Worm (Caenorhabditis elegans) whole organism, L3 larva: ENCODE measurements around the gene srd-40.
"Not testable (repeated sequence)": the region's sequence is repeated elsewhere in the genome, so short reads cannot be mapped to it uniquely, and the experiment has no call there.

Experiments used
- R02D3.7 ChIP-seq: fragments of 150-350 bp; optimal IDR thresholded peaks from 2 replicates; lab custom pipeline; 2014; ENCODE audit warnings: missing biosample characterization, missing genetic modification characterization
- ZK546.5 ChIP-seq: sonication (generic microtip); optimal IDR thresholded peaks from 2 replicates; lab custom pipeline; 2017; ENCODE audit warnings: missing biosample characterization, missing genetic modification characterization
- ama-1 ChIP-seq: fragments of 150-350 bp; optimal IDR thresholded peaks from 2 replicates; lab custom pipeline; 2018
- ceh-16 ChIP-seq: sonication (generic microtip); optimal IDR thresholded peaks from 2 replicates; lab custom pipeline; 2017; ENCODE audit warnings: missing biosample characterization, missing genetic modification characterization
- ceh-28 ChIP-seq: fragments of 150-350 bp; optimal IDR thresholded peaks from 2 replicates; lab custom pipeline; 2014; ENCODE audit warnings: missing biosample characterization, missing genetic modification reagents, missing genetic modification characterization
- ceh-82 ChIP-seq: fragments of 150-350 bp; optimal IDR thresholded peaks from 2 replicates; lab custom pipeline; 2014; ENCODE audit warnings: missing biosample characterization, missing genetic modification characterization
- ceh-9 ChIP-seq: sonication (generic microtip); optimal IDR thresholded peaks from 2 replicates; lab custom pipeline; 2018; ENCODE audit warnings: missing biosample characterization, missing genetic modification characterization
- egl-5 ChIP-seq: fragments of 150-350 bp; optimal IDR thresholded peaks from 2 replicates; lab custom pipeline; 2017; ENCODE audit warnings: missing biosample characterization, missing genetic modification reagents, missing genetic modification characterization, inconsistent platforms
- elt-1 ChIP-seq: fragments of 150-350 bp; optimal IDR thresholded peaks from 2 replicates; lab custom pipeline; 2014; ENCODE audit warnings: missing biosample characterization, missing genetic modification characterization
- elt-3 ChIP-seq, 3 experiments: fragments of 150-350 bp in 1 of 3; sonication (generic microtip) in 2 of 3; optimal IDR thresholded peaks; 2 replicates in 2 of 3; 4 replicates in 1 of 3; lab custom pipeline; 2014 to 2017; ENCODE audit warnings: missing biosample characterization in 3 of 3, missing genetic modification characterization in 3 of 3
- eor-1 ChIP-seq, 2 experiments: fragments of 150-350 bp; optimal IDR thresholded peaks; 2 replicates each; lab custom pipeline; 2014 to 2018; ENCODE audit warnings: missing biosample characterization in 2 of 2, missing genetic modification characterization in 2 of 2
- fos-1 ChIP-seq: fragments of 150-350 bp; optimal IDR thresholded peaks from 2 replicates; lab custom pipeline; 2014; ENCODE audit warnings: missing biosample characterization, missing genetic modification characterization
- jun-1 ChIP-seq: fragments of 150-350 bp; optimal IDR thresholded peaks from 2 replicates; lab custom pipeline; 2014; ENCODE audit warnings: missing biosample characterization, missing genetic modification reagents, missing genetic modification characterization
- lin-15B ChIP-seq: fragments of 150-350 bp; optimal IDR thresholded peaks from 2 replicates; lab custom pipeline; 2014; ENCODE audit warnings: missing biosample characterization, missing genetic modification characterization
- lin-39 ChIP-seq: fragments of 150-350 bp; optimal IDR thresholded peaks from 2 replicates; lab custom pipeline; 2018; ENCODE audit warnings: missing biosample characterization, missing genetic modification reagents, missing genetic modification characterization
- lsy-12 ChIP-seq: sonication (generic microtip); optimal IDR thresholded peaks from 2 replicates; lab custom pipeline; 2016; ENCODE audit warnings: mild to moderate bottlenecking, missing genetic modification characterization, missing compliant biosample characterization
- mdl-1 ChIP-seq: fragments of 150-350 bp; optimal IDR thresholded peaks from 2 replicates; lab custom pipeline; 2014; ENCODE audit warnings: missing biosample characterization, missing genetic modification characterization
- mml-1 ChIP-seq: fragments of 150-350 bp; sonication (generic microtip); optimal IDR thresholded peaks from 3 replicates; lab custom pipeline; 2014; ENCODE audit warnings: missing biosample characterization, missing genetic modification characterization
- nhr-11 ChIP-seq: fragments of 150-350 bp; optimal IDR thresholded peaks from 2 replicates; lab custom pipeline; 2014; ENCODE audit warnings: missing biosample characterization, missing genetic modification characterization
- nhr-12 ChIP-seq: fragments of 150-350 bp; optimal IDR thresholded peaks from 2 replicates; lab custom pipeline; 2014; ENCODE audit warnings: missing biosample characterization, missing genetic modification characterization
- nhr-25 ChIP-seq: sonication (generic microtip); optimal IDR thresholded peaks from 2 replicates; lab custom pipeline; 2017; ENCODE audit warnings: missing biosample characterization, missing genetic modification characterization
- nhr-28 ChIP-seq: fragments of 150-350 bp; optimal IDR thresholded peaks from 2 replicates; lab custom pipeline; 2014; ENCODE audit warnings: missing biosample characterization, missing genetic modification characterization
- nhr-43 ChIP-seq: sonication (generic microtip); optimal IDR thresholded peaks from 2 replicates; lab custom pipeline; 2016; ENCODE audit warnings: mild to moderate bottlenecking, missing genetic modification characterization, missing compliant biosample characterization; ENCODE audit not compliant: poor library complexity, severe bottlenecking
- nhr-67 ChIP-seq: fragments of 150-350 bp; optimal IDR thresholded peaks from 2 replicates; lab custom pipeline; 2014; ENCODE audit warnings: missing biosample characterization, missing genetic modification characterization
- nhr-77 ChIP-seq: fragments of 150-350 bp; optimal IDR thresholded peaks from 2 replicates; lab custom pipeline; 2014; ENCODE audit warnings: missing biosample characterization, missing genetic modification characterization
- pha-4 ChIP-seq: fragments of 150-350 bp; optimal IDR thresholded peaks from 2 replicates; lab custom pipeline; 2014; ENCODE audit warnings: missing biosample characterization, missing genetic modification reagents, missing genetic modification characterization
- pqm-1 ChIP-seq: fragments of 150-350 bp; optimal IDR thresholded peaks from 2 replicates; lab custom pipeline; 2017; ENCODE audit warnings: missing biosample characterization, missing genetic modification characterization, inconsistent platforms
- skn-1 ChIP-seq: fragments of 150-350 bp; optimal IDR thresholded peaks from 2 replicates; lab custom pipeline; 2014; ENCODE audit warnings: missing biosample characterization, missing genetic modification characterization
- tbx-2 ChIP-seq: sonication (generic microtip); optimal IDR thresholded peaks from 2 replicates; lab custom pipeline; 2016; ENCODE audit warnings: mild to moderate bottlenecking, missing genetic modification characterization, missing compliant biosample characterization
- unc-62 ChIP-seq: fragments of 150-350 bp; sonication (generic microtip); optimal IDR thresholded peaks from 4 replicates; lab custom pipeline; 2014; ENCODE audit warnings: missing biosample characterization, missing genetic modification reagents, missing genetic modification characterization
- zag-1 ChIP-seq: fragments of 150-350 bp; optimal IDR thresholded peaks from 2 replicates; lab custom pipeline; 2014; ENCODE audit warnings: missing biosample characterization, missing genetic modification characterization
- ztf-11 ChIP-seq: fragments of 150-350 bp; optimal IDR thresholded peaks from 2 replicates; lab custom pipeline; 2014; ENCODE audit warnings: missing biosample characterization, missing genetic modification characterization
- ztf-4 ChIP-seq: fragments of 150-350 bp; optimal IDR thresholded peaks from 2 replicates; lab custom pipeline; 2014; ENCODE audit warnings: missing biosample characterization, missing genetic modification characterization

The srd-40 gene

DNA sequence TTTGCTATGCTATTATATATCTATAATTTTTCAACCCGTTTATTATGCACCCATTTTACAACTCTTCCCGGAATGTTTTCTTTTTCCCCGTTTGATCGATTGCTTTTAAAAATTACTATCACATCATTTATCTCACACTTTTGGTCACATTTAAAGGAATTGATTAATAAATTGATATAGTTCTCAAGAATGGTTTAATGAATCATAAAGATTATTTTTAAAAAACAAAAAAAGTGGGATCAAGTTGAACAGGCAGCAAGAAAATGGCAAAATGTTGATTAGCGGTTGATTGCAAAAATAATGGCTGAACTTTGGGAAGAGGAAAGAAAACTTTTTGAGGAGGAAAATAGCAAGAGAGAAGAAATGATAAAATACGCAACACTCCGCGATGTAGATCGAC, 23.7 kb upstream of the srd-40 start, which contains the start of gene W06D11.5:
TSS of gene W06D11.5 (plus strand) at position 301 of the 400 bp plus-strand sequence.
- TF ChIP-seq elt-1 (tag; lab: Kevin White, UChicago) (no peak), skn-1 (no peak), ceh-9 (tag; lab: Kevin White, UChicago) (no peak), ama-1 (lab: Kevin White, UChicago) (no peak), nhr-25 (tag; lab: Kevin White, UChicago) (no peak), lin-39 (no peak), tbx-2 (no peak), lsy-12 (tag; lab: Kevin White, UChicago) (no peak), nhr-67 (no peak), fos-1 (tag; lab: Kevin White, UChicago) (no peak), nhr-43 (tag; lab: Kevin White, UChicago) (no peak), ztf-4 (tag; lab: Kevin White, UChicago) (no peak), pqm-1 (tag; lab: Kevin White, UChicago) (no peak), nhr-28 (tag; lab: Kevin White, UChicago) (no peak), eor-1 (tag; optimal IDR thresholded peaks at IDR 0.05; lab: Kevin White, UChicago) (no peak), jun-1 (no peak), ceh-16 (no peak), mdl-1 (no peak)

DNA sequence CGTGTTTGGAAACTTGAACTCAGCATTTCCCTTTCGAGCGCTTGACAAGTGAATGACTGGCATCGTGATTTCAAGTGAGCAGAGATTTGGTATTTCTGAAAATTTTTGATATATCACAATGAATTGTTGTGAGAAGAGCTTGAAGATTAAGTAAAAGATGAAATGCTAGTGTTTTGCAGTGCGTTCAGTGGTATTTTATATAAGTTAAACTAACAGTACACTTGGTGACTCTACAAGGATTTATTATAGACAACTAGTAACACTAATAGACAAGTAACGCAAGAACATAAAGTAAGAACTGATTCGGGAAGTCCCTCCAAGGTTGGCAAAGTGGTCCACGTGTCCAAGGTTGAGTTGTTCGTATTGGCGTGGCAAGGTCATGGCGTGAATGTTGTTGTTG, 20.8 kb upstream of the srd-40 start, which contains the start of gene dot-1.3:
TSS of gene dot-1.3 (minus strand) at position 101 of the 400 bp plus-strand sequence.
- TF ChIP-seq unc-62 (GFP tag; lab: Kevin White, UChicago); nhr-11 (tag; lab: Kevin White, UChicago); lin-15B (tag; lab: Kevin White, UChicago): not testable (repeated sequence)

DNA sequence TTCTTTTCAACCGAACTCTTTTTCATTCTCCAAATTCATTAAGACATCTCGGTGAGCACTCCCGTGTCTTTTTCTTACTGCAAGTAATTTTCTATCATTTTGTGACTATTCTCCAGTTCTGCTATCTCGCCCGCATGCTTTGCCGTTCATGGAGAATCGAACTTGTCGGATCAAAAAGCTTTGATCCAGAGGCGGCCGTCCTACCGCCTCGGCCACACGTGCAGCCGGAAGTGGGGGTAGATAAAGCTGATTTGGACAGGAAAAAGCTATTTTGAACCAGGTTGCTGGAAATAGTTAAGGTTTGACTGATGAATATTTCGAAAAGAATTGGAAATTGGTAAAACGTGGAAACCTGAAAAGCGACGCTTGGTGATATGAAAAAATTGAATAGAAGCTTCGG, 19.3 kb upstream of the srd-40 start:
- TF ChIP-seq ztf-4 (tag; lab: Kevin White, UChicago) (no peak), R02D3.7 (tag; lab: Kevin White, UChicago) (no peak), ztf-11 (tag; lab: Kevin White, UChicago) (no peak), fos-1 (tag; lab: Kevin White, UChicago) (no peak), egl-5 (tag; lab: Kevin White, UChicago) (no peak), jun-1 (no peak), pqm-1 (tag; lab: Kevin White, UChicago) (no peak), nhr-77 (tag; lab: Kevin White, UChicago) (no peak), ceh-28 (no peak), eor-1 (tag; optimal IDR thresholded peaks at IDR 0.05; lab: Kevin White, UChicago) (no peak), nhr-67 (no peak), nhr-25 (tag; lab: Kevin White, UChicago) (no peak), ZK546.5 (tag; lab: Kevin White, UChicago) (no peak), pha-4 (no peak)

DNA sequence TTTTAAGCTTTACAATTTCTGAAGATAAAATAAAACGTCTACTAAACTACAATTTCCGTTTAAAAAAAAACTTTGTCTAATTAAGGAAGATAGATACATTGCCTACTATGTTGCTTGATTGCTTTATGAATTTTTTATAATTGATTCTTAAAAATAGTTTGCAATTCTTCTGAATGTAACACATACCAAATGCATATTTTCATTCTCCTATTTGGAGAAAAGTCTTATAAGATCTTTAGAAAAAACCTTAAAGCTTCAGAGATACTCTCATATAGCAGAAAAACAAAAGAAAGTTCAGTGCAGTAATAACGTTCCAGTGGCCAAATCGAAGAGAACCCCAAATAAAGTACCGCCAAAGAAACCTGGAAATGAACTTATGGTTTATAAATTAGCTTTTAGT, 17.0 kb upstream of the srd-40 start, which contains the start of gene phf-32:
TSS of gene phf-32 (plus strand) at position 301 of the 400 bp plus-strand sequence.
- TF ChIP-seq nhr-67 (no peak), egl-5 (tag; lab: Kevin White, UChicago) (no peak), nhr-28 (tag; lab: Kevin White, UChicago) (no peak), jun-1 (no peak), R02D3.7 (tag; lab: Kevin White, UChicago) (no peak), lin-15B (tag; lab: Kevin White, UChicago) (no peak), fos-1 (tag; lab: Kevin White, UChicago) (no peak), ceh-82 (no peak), nhr-12 (tag; lab: Kevin White, UChicago) (no peak), ceh-9 (tag; lab: Kevin White, UChicago) (no peak), nhr-77 (tag; lab: Kevin White, UChicago) (no peak), ZK546.5 (tag; lab: Kevin White, UChicago) (no peak), eor-1 (tag; optimal IDR thresholded peaks at IDR 0.05; lab: Kevin White, UChicago) (no peak), zag-1 (tag; lab: Kevin White, UChicago) (no peak), elt-3 (tag; optimal IDR thresholded peaks at IDR 0.05; lab: Kevin White, UChicago) (no peak), mml-1 (tag; lab: Kevin White, UChicago) (no peak), lin-39 (no peak)

DNA sequence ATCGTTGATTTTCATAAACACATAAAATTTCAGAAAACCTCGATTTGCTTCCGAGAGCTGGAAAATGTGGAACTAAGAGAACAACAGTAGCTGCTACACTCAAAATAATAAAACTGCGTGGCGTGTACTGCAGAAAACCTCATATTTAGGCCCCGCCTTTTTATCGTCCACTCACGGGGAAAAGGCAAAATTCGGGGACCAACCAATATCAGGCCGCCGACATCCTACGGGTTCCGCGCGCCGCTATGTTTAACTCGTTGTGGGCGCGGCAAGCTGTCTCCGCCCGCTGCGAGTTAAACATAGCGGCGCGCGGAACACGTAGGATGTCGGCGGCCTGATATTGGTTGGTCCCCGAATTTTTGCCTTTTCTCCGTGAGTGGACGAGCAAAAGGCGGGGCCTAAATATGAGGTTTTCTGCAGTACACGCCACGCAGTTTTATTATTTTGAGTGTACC, 15.5 kb upstream of the srd-40 start, which contains the start of gene F17A2.16:
TSS of gene F17A2.16 (plus strand) at position 405 of the 455 bp plus-strand sequence.
- TF ChIP-seq unc-62 (GFP tag; lab: Kevin White, UChicago); ceh-28; nhr-67: not testable (repeated sequence)
